Worm (Caenorhabditis elegans) whole organism, young adult: ENCODE results near the gene abcf-2.

Source experiments
- attf-6 ChIP-seq: fragments of 200-800 bp; sonication (Bioruptor generic); IDR thresholded peaks from 2 replicates; pipeline ENCODE4 v1.3.6; 2022; ENCODE audit warnings: missing genetic modification reagents, missing genetic modification characterization, missing compliant biosample characterization
- madf-8 ChIP-seq: fragments of 200-800 bp; sonication (Bioruptor generic); conservative IDR thresholded peaks from 2 replicates; pipeline ENCODE4 v1.3.6; 2022; ENCODE audit warnings: missing genetic modification reagents, missing genetic modification characterization, missing compliant biosample characterization
- nfya-1 ChIP-seq: sonication (generic microtip); optimal IDR thresholded peaks from 2 replicates; lab custom pipeline; 2017; ENCODE audit warnings: antibody characterized with exemption, missing compliant biosample characterization, missing genetic modification characterization, borderline replicate concordance; ENCODE audit not compliant: insufficient read depth
- pha-4 ChIP-seq: fragments of 150-350 bp; sonication (generic microtip); optimal IDR thresholded peaks from 2 replicates; lab custom pipeline; 2014; ENCODE audit warnings: missing biosample characterization, missing genetic modification reagents, missing genetic modification characterization
- snpc-4 ChIP-seq, 5 experiments: fragments of 150-350 bp in 1 of 5; sonication (generic microtip) in 4 of 5; optimal IDR thresholded peaks; 2 replicates each; lab custom pipeline; 2014 to 2018; ENCODE audit warnings: missing genetic modification characterization in 5 of 5, missing biosample characterization in 3 of 5, antibody characterized with exemption in 2 of 5, mild to moderate bottlenecking in 2 of 5, missing compliant biosample characterization in 2 of 5, missing genotype in 2 of 5, moderate library complexity in 2 of 5, missing genetic modification reagents in 1 of 5
- zim-3 ChIP-seq: sonication (generic microtip); optimal IDR thresholded peaks from 2 replicates; lab custom pipeline; 2017; ENCODE audit warnings: mild to moderate bottlenecking, missing genetic modification characterization, moderate library complexity, missing compliant biosample characterization

- TF ChIP-seq nfya-1 = no peak
- no peak for TF ChIP-seq attf-6 (GFP tag; lab: Robert Waterston, UW)
- peak; percentile 29; the same call in 1 of the 2 replicates for TF ChIP-seq madf-8 (GFP tag; lab: Robert Waterston, UW)
- TF ChIP-seq snpc-4 (GFP tag; optimal IDR thresholded peaks at IDR 0.05; lab: Kevin White, UChicago) = no peak
- peak in 3 of 4 experiments; percentile 34 to 65 (median 57) for TF ChIP-seq snpc-4 (tag; optimal IDR thresholded peaks at IDR 0.05; lab: Kevin White, UChicago)
- TF ChIP-seq pha-4 = no peak
- no peak for TF ChIP-seq zim-3 (tag; lab: Kevin White, UChicago)
Measured at ce11 chrIII:13462965-13463783, 1.1 kb upstream of the abcf-2 start, which contains the start of gene ant-1.1.
